Worm (Caenorhabditis elegans): ENCODE measurements around the gene rps-16.

ce11 chrV:14990843-14991242 lies 9.5 kb downstream of the rps-16 start, which contains the start of the genes cdt-2 and T01C3.2:
- TF ChIP-seq fkh-10 (GFP tag; optimal IDR thresholded peaks at IDR 0.05) (no peak), C08G9.2 (tag; optimal IDR thresholded peaks at IDR 0.05) (no peak), dve-1 (tag; optimal IDR thresholded peaks at IDR 0.05) (no peak), ets-4 (tag; optimal IDR thresholded peaks at IDR 0.05) (no peak), pax-1 (tag; optimal IDR thresholded peaks at IDR 0.05) (no peak), T23F11.4 (GFP tag; optimal IDR thresholded peaks at IDR 0.05) (no peak), ceh-48 (tag; optimal IDR thresholded peaks at IDR 0.05) (no peak), ama-1 (optimal IDR thresholded peaks at IDR 0.05) (no peak), elt-2 (tag; optimal IDR thresholded peaks at IDR 0.05) (no peak), pqm-1 (tag; optimal IDR thresholded peaks at IDR 0.05) (no peak)
